Worm (Caenorhabditis elegans) whole organism, mixed stage, embryonic: ENCODE data around the gene T07E3.2.
A peak's percentile ranks its signal among the peaks of the same experiment; 100 is the strongest.

Experiments used
- M03D4.4 ChIP-seq: sonication (generic microtip); optimal IDR thresholded peaks from 2 replicates; lab custom pipeline; 2017; ENCODE audit warnings: mild to moderate bottlenecking, missing genetic modification characterization, missing compliant biosample characterization
- bed-3 ChIP-seq: fragments of 200-800 bp; sonication (Bioruptor generic); optimal IDR thresholded peaks from 3 replicates; lab custom pipeline; 2018; ENCODE audit warnings: mild to moderate bottlenecking, missing genetic modification characterization, moderate library complexity, missing compliant biosample characterization
- blmp-1 ChIP-seq: fragments of 150-350 bp; optimal IDR thresholded peaks from 2 replicates; lab custom pipeline; 2014; ENCODE audit warnings: missing biosample characterization, missing genetic modification characterization
- ceh-43 ChIP-seq: fragments of 200-800 bp; sonication (Bioruptor generic); optimal IDR thresholded peaks from 2 replicates; lab custom pipeline; 2018; ENCODE audit warnings: mild to moderate bottlenecking, missing genetic modification characterization, moderate library complexity, missing compliant biosample characterization
- ceh-83 ChIP-seq: fragments of 200-800 bp; sonication (Bioruptor generic); optimal IDR thresholded peaks from 2 replicates; lab custom pipeline; 2018; ENCODE audit warnings: mild to moderate bottlenecking, missing genetic modification characterization, missing compliant biosample characterization
- ces-1 ChIP-seq: fragments of 150-350 bp; optimal IDR thresholded peaks from 2 replicates; lab custom pipeline; 2014; ENCODE audit warnings: missing biosample characterization, missing genetic modification reagents, missing genetic modification characterization
- cnd-1 ChIP-seq: fragments of 200-800 bp; sonication (Bioruptor generic); optimal IDR thresholded peaks from 2 replicates; lab custom pipeline; 2018; ENCODE audit warnings: mild to moderate bottlenecking, missing genetic modification characterization, missing compliant biosample characterization
- elt-3 ChIP-seq: fragments of 150-350 bp; optimal IDR thresholded peaks from 2 replicates; lab custom pipeline; 2014; ENCODE audit warnings: missing biosample characterization, missing genetic modification characterization
- ham-2 ChIP-seq: fragments of 200-800 bp; sonication (Bioruptor generic); optimal IDR thresholded peaks from 2 replicates; lab custom pipeline; 2018; ENCODE audit warnings: mild to moderate bottlenecking, missing genetic modification characterization, missing compliant biosample characterization
- hlh-1 ChIP-seq: fragments of 150-350 bp; optimal IDR thresholded peaks from 2 replicates; lab custom pipeline; 2014; ENCODE audit warnings: missing biosample characterization, missing genetic modification reagents, missing genetic modification characterization
- lin-13 ChIP-seq: fragments of 150-350 bp; optimal IDR thresholded peaks from 2 replicates; lab custom pipeline; 2014; ENCODE audit warnings: missing biosample characterization, missing genetic modification characterization
- lin-32 ChIP-seq: fragments of 200-800 bp; sonication (Bioruptor generic); optimal IDR thresholded peaks from 2 replicates; lab custom pipeline; 2018; ENCODE audit warnings: mild to moderate bottlenecking, missing genetic modification characterization, missing compliant biosample characterization
- lsy-2 ChIP-seq: fragments of 150-350 bp; optimal IDR thresholded peaks from 2 replicates; lab custom pipeline; 2014; ENCODE audit warnings: missing biosample characterization, missing genetic modification characterization
- mab-5 ChIP-seq: fragments of 150-350 bp; optimal IDR thresholded peaks from 2 replicates; lab custom pipeline; 2014; ENCODE audit warnings: missing biosample characterization, missing genetic modification characterization
- mep-1 ChIP-seq: fragments of 150-350 bp; optimal IDR thresholded peaks from 2 replicates; lab custom pipeline; 2017; ENCODE audit warnings: missing biosample characterization, missing genetic modification reagents, missing genetic modification characterization, inconsistent platforms
- mls-2 ChIP-seq: sonication (generic microtip); optimal IDR thresholded peaks from 2 replicates; lab custom pipeline; 2016; ENCODE audit warnings: mild to moderate bottlenecking, missing genetic modification characterization, moderate library complexity, missing compliant biosample characterization
- nhr-2 ChIP-seq: fragments of 150-350 bp; optimal IDR thresholded peaks from 2 replicates; lab custom pipeline; 2014; ENCODE audit warnings: missing biosample characterization, missing genetic modification characterization
- nhr-237 ChIP-seq: fragments of 150-350 bp; optimal IDR thresholded peaks from 2 replicates; lab custom pipeline; 2014; ENCODE audit warnings: missing biosample characterization, missing genetic modification characterization
- nhr-76 ChIP-seq: sonication (generic microtip); optimal IDR thresholded peaks from 2 replicates; lab custom pipeline; 2017; ENCODE audit warnings: missing biosample characterization, missing genetic modification characterization
- pha-4 ChIP-seq: fragments of 150-350 bp; optimal IDR thresholded peaks from 2 replicates; lab custom pipeline; 2018; ENCODE audit warnings: missing biosample characterization, missing genetic modification reagents, missing genetic modification characterization
- sem-2 ChIP-seq: fragments of 200-800 bp; sonication (Bioruptor generic); optimal IDR thresholded peaks from 2 replicates; lab custom pipeline; 2018; ENCODE audit warnings: mild to moderate bottlenecking, missing genetic modification characterization, missing compliant biosample characterization
- sptf-1 ChIP-seq: sonication (generic microtip); optimal IDR thresholded peaks from 2 replicates; lab custom pipeline; 2017; ENCODE audit warnings: mild to moderate bottlenecking, missing genetic modification characterization, moderate library complexity, missing compliant biosample characterization
- unc-120 ChIP-seq: sonication (generic microtip); optimal IDR thresholded peaks from 2 replicates; lab custom pipeline; 2017; ENCODE audit warnings: missing genetic modification characterization, missing compliant biosample characterization; ENCODE audit not compliant: poor library complexity, severe bottlenecking
- unc-62 ChIP-seq: fragments of 150-350 bp; optimal IDR thresholded peaks from 2 replicates; lab custom pipeline; 2014; ENCODE audit warnings: missing biosample characterization, missing genetic modification reagents, missing genetic modification characterization
- zip-8 ChIP-seq: fragments of 150-350 bp; optimal IDR thresholded peaks from 2 replicates; lab custom pipeline; 2014; ENCODE audit warnings: missing biosample characterization, missing genetic modification characterization
- ztf-11 ChIP-seq: fragments of 150-350 bp; optimal IDR thresholded peaks from 2 replicates; lab custom pipeline; 2014; ENCODE audit warnings: missing biosample characterization, missing genetic modification characterization

The T07E3.2 gene

DNA sequence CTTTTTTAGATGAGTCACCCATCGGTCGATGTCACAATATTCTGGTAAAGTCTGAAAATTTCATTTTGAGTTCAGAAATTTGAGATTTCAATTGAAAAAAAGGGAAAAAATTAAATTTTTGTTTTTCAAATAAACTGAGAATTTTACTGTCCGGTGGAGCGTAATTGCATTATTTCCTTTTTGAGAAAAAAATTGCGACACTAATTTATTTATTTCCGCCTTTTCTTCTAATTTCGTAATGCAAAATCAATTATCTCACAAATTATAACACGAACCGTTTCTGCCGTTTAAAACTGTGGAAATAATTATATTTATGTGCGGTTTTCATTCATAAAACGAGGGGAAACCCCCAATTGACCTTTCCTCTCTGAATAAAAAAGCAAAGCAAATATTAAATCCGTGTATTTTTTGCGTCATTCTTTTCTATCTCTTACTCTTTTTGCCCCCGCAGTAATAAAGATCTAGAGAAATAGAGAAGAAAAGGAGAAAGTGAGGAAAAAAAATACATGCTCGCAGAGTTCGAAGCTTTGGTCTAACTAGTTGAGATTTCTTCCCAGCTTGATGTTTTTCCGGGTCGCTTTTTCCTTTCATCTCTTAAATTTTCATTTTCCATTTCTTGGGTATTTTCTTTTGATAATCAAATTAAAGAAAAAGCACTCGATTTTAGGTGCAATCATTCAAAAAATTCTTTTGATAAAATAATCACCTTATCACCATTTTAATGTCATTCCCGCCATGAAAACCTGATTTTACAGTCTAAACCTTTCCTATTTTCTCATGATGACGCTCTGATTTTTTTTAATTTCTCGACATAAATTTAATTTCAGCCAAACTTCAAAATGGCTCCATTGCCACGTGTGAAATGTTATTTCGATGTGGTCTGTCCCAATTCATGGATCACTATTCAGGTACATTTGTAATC is 3.2 kb upstream of the T07E3.2 start, which contains the start of the genes brc-2 and T07E3.3:
Gene brc-2, minus strand, starts transcription at position 51 of the 922 bp plus-strand sequence.
Gene T07E3.3, plus strand, starts transcription at position 822 of the 922 bp plus-strand sequence.
- peak; percentile 86 for TF ChIP-seq ces-1
- TF ChIP-seq blmp-1 (tag; lab: Kevin White, UChicago) = no peak
- TF ChIP-seq ceh-43 (GFP tag; lab: Kevin White, UChicago) = peak; percentile 41

DNA sequence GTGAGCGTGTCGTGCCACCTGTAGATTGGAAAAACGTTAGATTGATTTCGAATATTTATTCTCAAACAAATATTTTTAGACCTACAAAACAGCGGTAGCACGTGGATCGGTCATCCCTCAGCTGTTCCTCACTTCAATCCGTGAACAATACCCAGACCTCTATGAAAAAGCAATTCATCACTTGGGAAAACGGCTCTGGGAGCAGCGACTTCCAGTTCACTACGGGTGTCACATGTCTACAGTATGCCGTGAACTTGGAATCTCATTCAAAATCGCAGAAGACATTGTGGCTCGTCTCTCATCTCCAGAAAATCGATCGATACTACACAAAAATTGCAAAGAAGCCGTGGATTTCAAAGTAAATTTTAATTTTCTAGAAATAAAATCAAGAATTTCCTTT is 2.0 kb upstream of the T07E3.2 start:
- TF ChIP-seq lin-32 (GFP tag; lab: Kevin White, UChicago) (no peak), unc-62 (GFP tag; lab: Kevin White, UChicago) (no peak), sptf-1 (tag; lab: Kevin White, UChicago) (no peak), ztf-11 (tag; lab: Kevin White, UChicago) (no peak), mls-2 (tag; lab: Kevin White, UChicago) (no peak), elt-3 (tag; lab: Kevin White, UChicago) (no peak), M03D4.4 (tag; lab: Kevin White, UChicago) (no peak), ham-2 (no peak), nhr-76 (tag; lab: Kevin White, UChicago) (no peak), pha-4 (no peak), mep-1 (tag; lab: Kevin White, UChicago) (no peak), cnd-1 (tag; lab: Kevin White, UChicago) (no peak)
- TF ChIP-seq, all 35 proteins: peak for 0

DNA sequence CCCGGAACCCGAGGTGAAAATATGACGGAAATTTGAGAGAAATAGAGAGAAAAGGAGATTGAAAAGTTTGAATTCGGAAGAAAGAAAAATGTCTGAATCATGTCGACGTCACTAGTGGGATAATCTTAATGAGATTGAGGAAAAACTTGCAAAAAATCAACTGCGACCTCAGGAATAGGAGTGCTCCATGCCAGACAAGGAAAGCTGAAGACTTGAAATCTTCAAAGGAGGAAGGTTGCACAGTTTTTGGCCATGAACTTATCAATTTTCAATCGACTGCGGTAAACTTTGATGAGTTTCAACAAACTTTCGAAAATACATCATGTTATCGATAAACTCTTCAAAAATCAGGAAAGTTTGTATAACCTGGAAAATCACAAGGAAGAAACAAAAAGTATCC is 5.9 kb downstream of the T07E3.2 start, which contains the start of gene pdf-1:
Gene pdf-1, minus strand, starts transcription at position 101 of the 400 bp plus-strand sequence.
- TF ChIP-seq ceh-83 (GFP tag; lab: Kevin White, UChicago) = no peak
- no peak for TF ChIP-seq nhr-2
- TF ChIP-seq lin-13 (tag; lab: Kevin White, UChicago) = no peak
- no peak for TF ChIP-seq mep-1 (tag; lab: Kevin White, UChicago)
- no peak for TF ChIP-seq hlh-1 (tag; lab: Kevin White, UChicago)
- TF ChIP-seq nhr-237 = no peak
- TF ChIP-seq ztf-11 (tag; lab: Kevin White, UChicago) = no peak
- no peak for TF ChIP-seq mab-5 (tag; lab: Kevin White, UChicago)
- TF ChIP-seq sptf-1 (tag; lab: Kevin White, UChicago) = no peak
- no peak for TF ChIP-seq nhr-76 (tag; lab: Kevin White, UChicago)
- TF ChIP-seq lin-32 (GFP tag; lab: Kevin White, UChicago) = no peak
- no peak for TF ChIP-seq blmp-1 (tag; lab: Kevin White, UChicago)
- TF ChIP-seq bed-3 (GFP tag; lab: Kevin White, UChicago) = no peak
- no peak for TF ChIP-seq lsy-2 (tag; lab: Kevin White, UChicago)

DNA sequence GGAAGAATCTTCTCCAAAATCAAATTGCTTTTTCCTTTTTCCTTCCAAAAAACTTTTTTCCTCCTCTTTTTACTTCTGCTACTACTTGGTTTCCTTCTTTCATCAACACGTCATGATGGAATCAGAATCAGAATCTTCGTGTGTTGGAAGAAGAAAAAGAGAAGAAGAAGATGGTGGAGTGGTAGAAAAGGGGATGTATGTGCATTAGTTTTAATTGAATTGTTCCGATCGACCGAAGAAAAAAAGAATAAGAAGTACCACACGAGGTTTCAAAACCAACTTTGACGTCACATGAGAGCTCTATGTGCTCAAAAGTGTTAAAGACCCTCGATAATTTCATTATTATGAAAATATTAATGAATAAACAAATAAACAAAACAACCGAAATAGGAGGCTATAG is 8.3 kb downstream of the T07E3.2 start:
- TF ChIP-seq ces-1 (peak; percentile 43), mls-2 (tag; lab: Kevin White, UChicago) (no peak), lin-13 (tag; lab: Kevin White, UChicago) (no peak), ham-2 (no peak), mep-1 (tag; lab: Kevin White, UChicago) (no peak), zip-8 (tag; lab: Kevin White, UChicago) (no peak)
- TF ChIP-seq, all 35 proteins: peak for 1

DNA sequence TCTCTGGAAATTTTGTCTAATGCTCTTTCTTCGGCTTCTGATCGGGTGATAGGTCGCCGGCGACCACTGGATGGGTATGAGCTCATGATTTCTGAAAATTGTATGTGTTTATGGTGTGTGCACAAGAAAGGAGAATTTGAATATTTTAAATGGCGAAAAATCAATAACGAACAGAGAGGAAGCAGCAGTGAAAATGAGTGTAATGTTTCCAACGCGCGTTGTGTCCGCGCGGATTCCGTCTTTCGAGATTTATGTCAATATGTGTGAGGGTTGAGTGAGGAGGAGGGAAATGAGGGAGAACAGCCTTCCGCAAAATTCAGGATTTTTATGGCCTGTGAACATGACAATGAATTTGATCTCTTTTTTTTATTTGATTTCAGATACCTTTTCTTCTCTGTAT is 22.2 kb downstream of the T07E3.2 start, which contains the start of gene flap-1:
Gene flap-1, minus strand, starts transcription at position 101 of the 400 bp plus-strand sequence.
- TF ChIP-seq hlh-1 (tag; lab: Kevin White, UChicago) = peak; percentile 38
- no peak for TF ChIP-seq unc-120 (tag; lab: Kevin White, UChicago)
- peak; percentile 41 for TF ChIP-seq pha-4
- no peak for TF ChIP-seq sem-2 (GFP tag; lab: Kevin White, UChicago)

DNA sequence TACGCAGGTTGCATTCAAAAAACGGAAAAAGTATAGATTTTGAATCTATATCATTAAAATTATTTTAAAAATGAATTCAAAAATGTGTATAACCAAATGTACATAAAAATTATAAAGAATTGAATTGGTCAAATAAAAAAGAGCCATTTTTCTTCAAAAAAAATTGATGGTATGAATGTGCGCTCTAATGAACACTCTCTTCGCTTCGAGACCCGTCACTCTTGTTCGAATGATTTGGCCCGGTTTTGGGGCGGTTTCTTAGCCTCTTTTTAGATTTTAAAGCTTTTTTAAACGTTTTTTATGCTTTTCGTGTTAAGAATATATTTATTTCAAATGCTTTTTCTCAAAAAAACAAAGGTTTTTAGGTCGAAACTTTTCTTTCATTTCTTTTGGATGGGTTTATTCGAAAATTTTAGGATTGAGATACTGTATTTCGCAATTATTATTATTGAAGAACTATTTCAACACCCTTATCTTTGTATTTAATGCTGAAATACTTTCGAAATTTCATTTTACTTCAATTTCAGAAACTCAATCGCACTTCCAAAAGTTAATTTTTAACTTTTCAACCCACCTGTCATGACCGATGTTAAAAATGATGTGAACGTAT is 23.2 kb downstream of the T07E3.2 start, which contains the start of gene inf-1:
Gene inf-1, plus strand, starts transcription at position 577 of the 610 bp plus-strand sequence.
- TF ChIP-seq ham-2 (no peak), lsy-2 (tag; lab: Kevin White, UChicago) (peak; percentile 52), nhr-237 (peak; percentile 28)
